Fruit fly (Drosophila melanogaster): ENCODE data around the gene CG31266.

dm6 chr3R:17125339-17126044, 7.0 kb upstream of the CG31266 start, which contains the start of gene cher:
- no peak for TF ChIP-seq EcR (GFP tag; optimal IDR thresholded peaks at IDR 0.05)
- TF ChIP-seq Dll (optimal IDR thresholded peaks at IDR 0.05), result no peak

All from whole organism.